Fruit fly (Drosophila melanogaster): Measurements from ENCODE around the gene kuk.

Gene kuk

dm6 chr3R:17081359-17081935 is 1.4 kb downstream of the kuk start (continued):
- TF ChIP-seq CG6276 (GFP tag; optimal IDR thresholded peaks at IDR 0.05) (no peak), CG8632 (GFP tag; optimal IDR thresholded peaks at IDR 0.05) (peak; percentile 64), CG15336 (GFP tag; IDR thresholded peaks at IDR 0.05) (peak; percentile 92), svp (GFP tag) (no peak), OdsH (GFP tag; optimal IDR thresholded peaks at IDR 0.05) (no peak), spab (GFP tag; optimal IDR thresholded peaks at IDR 0.05) (no peak), Hr39 (GFP tag; optimal IDR thresholded peaks at IDR 0.05) (no peak), CG11762 (GFP tag; optimal IDR thresholded peaks at IDR 0.05; ENCODE audit: insufficient read depth) (peak; percentile 61), Eip75B (GFP tag; optimal IDR thresholded peaks at IDR 0.05) (peak; percentile 62), fd59A (GFP tag; optimal IDR thresholded peaks at IDR 0.05) (peak; percentile 65), Eip93F (GFP tag; optimal IDR thresholded peaks at IDR 0.05) (no peak), CG8319 (GFP tag; optimal IDR thresholded peaks at IDR 0.05) (no peak), achi (GFP tag; optimal IDR thresholded peaks at IDR 0.05) (no peak), Blimp-1 (GFP tag; optimal IDR thresholded peaks at IDR 0.05) (no peak), CG4318 (GFP tag; optimal IDR thresholded peaks at IDR 0.05) (no peak), Sox102F (GFP tag; optimal IDR thresholded peaks at IDR 0.05) (no peak), CG8119 (GFP tag; IDR thresholded peaks at IDR 0.05) (peak; percentile 92), CG9139 (GFP tag; optimal IDR thresholded peaks at IDR 0.05) (no peak), Gug (GFP tag; IDR thresholded peaks at IDR 0.05) (peak; percentile 85)

dm6 chr3R:17082471-17082870 is 2.4 kb downstream of the kuk start:
- TF ChIP-seq fkh (GFP tag; optimal IDR thresholded peaks at IDR 0.05) (peak; percentile 26), svp (GFP tag) (no peak)

- TF ChIP-seq Eip93F (GFP tag; optimal IDR thresholded peaks at IDR 0.05): peak; percentile 16
- no peak for TF ChIP-seq OdsH (GFP tag; optimal IDR thresholded peaks at IDR 0.05)
- TF ChIP-seq CG6808 (GFP tag; optimal IDR thresholded peaks at IDR 0.05): peak; percentile 44
These were observed 5.2 kb downstream of the kuk start, which contains the start of gene GckIII for dm6 chr3R:17085029-17085807. Gene GckIII, plus strand, starts transcription at chr3R:17085513.

dm6 chr3R:17087977-17088618 is 8.1 kb downstream of the kuk start, which contains the start of gene cal1:
Gene cal1, plus strand, starts transcription at chr3R:17088280.
- TF ChIP-seq fkh (GFP tag; optimal IDR thresholded peaks at IDR 0.05): peak; percentile 94
- TF ChIP-seq CG8319 (GFP tag; optimal IDR thresholded peaks at IDR 0.05): no peak
- TF ChIP-seq CG6854 (GFP tag; optimal IDR thresholded peaks at IDR 0.05): no peak
- no peak for TF ChIP-seq acj6 (GFP tag; optimal IDR thresholded peaks at IDR 0.05)
- TF ChIP-seq CG6808 (GFP tag; optimal IDR thresholded peaks at IDR 0.05): peak; percentile 100
- no peak for TF ChIP-seq Gug (GFP tag; IDR thresholded peaks at IDR 0.05)
- TF ChIP-seq CG11294 (GFP tag; IDR thresholded peaks at IDR 0.05): no peak
- TF ChIP-seq Eip78C (GFP tag): no peak
- no peak for TF ChIP-seq CG1621 (tag; optimal IDR thresholded peaks at IDR 0.05)
- no peak for TF ChIP-seq CG3032 (tag; optimal IDR thresholded peaks at IDR 0.05)
- no peak for TF ChIP-seq CG15336 (GFP tag; IDR thresholded peaks at IDR 0.05)
- TF ChIP-seq CG34406 (GFP tag; optimal IDR thresholded peaks at IDR 0.05): no peak
- no peak for TF ChIP-seq CG11762 (GFP tag; optimal IDR thresholded peaks at IDR 0.05; ENCODE audit: insufficient read depth)
- TF ChIP-seq CG32006 (GFP tag; optimal IDR thresholded peaks at IDR 0.05): no peak

- no peak for TF ChIP-seq Hr38 (GFP tag; optimal IDR thresholded peaks at IDR 0.05)
- no peak for TF ChIP-seq Hr4 (GFP tag; optimal IDR thresholded peaks at IDR 0.05)
- TF ChIP-seq CG8119 (GFP tag; IDR thresholded peaks at IDR 0.05): no peak
- no peak for TF ChIP-seq salr (GFP tag; optimal IDR thresholded peaks at IDR 0.05)
- no peak for TF ChIP-seq svp (GFP tag)
- no peak for TF ChIP-seq CG6854 (GFP tag; optimal IDR thresholded peaks at IDR 0.05)
- no peak for TF ChIP-seq achi (GFP tag; optimal IDR thresholded peaks at IDR 0.05)
- TF ChIP-seq CG11762 (GFP tag; optimal IDR thresholded peaks at IDR 0.05; ENCODE audit: insufficient read depth): no peak
- TF ChIP-seq esn (GFP tag; optimal IDR thresholded peaks at IDR 0.05): no peak
- no peak for TF ChIP-seq Hr39 (GFP tag; optimal IDR thresholded peaks at IDR 0.05)
- TF ChIP-seq CG11294 (GFP tag; IDR thresholded peaks at IDR 0.05): no peak
These were observed 28.8 kb downstream of the kuk start for dm6 chr3R:17108881-17109280.

All from whole organism, prepupa.